Fruit fly (Drosophila melanogaster) whole organism: ENCODE data around the gene CG14971.
A peak's percentile ranks its signal among the peaks of the same experiment; 100 is the strongest.

ENCODE experiments used
- CG8478 ChIP-seq: fragments of >200 bp; optimal IDR thresholded peaks from 2 replicates; lab custom pipeline; 2018; ENCODE audit warnings: inconsistent platforms
- Dll ChIP-seq: fragments of >200 bp; optimal IDR thresholded peaks from 2 replicates; lab custom pipeline; 2017
- EcR ChIP-seq, 2 experiments: fragments of >200 bp; optimal IDR thresholded peaks; 2 replicates each; lab custom pipeline; 2017; ENCODE audit warnings: missing biosample characterization in 2 of 2, missing genetic modification characterization in 2 of 2, missing genetic modification reagents in 2 of 2
- pan ChIP-seq: fragments of >200 bp; optimal IDR thresholded peaks from 2 replicates; lab custom pipeline; 2017
- psq ChIP-seq: fragments of >200 bp; optimal IDR thresholded peaks from 2 replicates; lab custom pipeline; 2017
- usp ChIP-seq: fragments of >200 bp; optimal IDR thresholded peaks from 2 replicates; lab custom pipeline; 2017; ENCODE audit warnings: missing biosample characterization, missing genetic modification characterization, mixed read lengths

The CG14971 gene

dm6 chr3L:3441763-3442673, 29.1 kb downstream of the CG14971 start:
- TF ChIP-seq Dll (lab: Kevin White, UChicago) (no peak), usp (GFP tag; lab: Kevin White, UChicago) (no peak), CG8478 (lab: Kevin White, UChicago) (no peak), EcR (GFP tag; optimal IDR thresholded peaks at IDR 0.05; lab: Kevin White, UChicago) (no peak), pan (lab: Kevin White, UChicago) (no peak), psq (lab: Kevin White, UChicago) (no peak)

DNA sequence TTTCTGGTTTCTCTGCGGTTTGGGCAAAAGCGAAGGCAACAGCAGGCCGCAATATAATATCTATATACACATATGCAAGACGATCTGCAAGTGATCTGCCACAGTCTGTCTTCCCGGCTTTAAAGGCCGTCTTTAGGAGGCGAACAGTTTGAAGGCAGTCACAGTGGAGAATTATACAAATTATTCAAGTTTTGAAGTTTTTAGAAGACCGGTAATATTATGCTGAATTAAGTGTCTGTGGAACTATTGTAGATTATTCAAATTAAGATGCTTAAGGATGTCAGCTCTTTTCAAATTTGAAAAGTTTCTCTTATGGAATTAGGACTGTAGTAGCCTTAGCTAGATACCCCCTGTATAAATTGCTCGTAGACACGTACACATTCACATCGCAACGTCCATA, 31.0 kb downstream of the CG14971 start:
- no peak for TF ChIP-seq CG8478 (lab: Kevin White, UChicago)
- no peak for TF ChIP-seq EcR (GFP tag; optimal IDR thresholded peaks at IDR 0.05; lab: Kevin White, UChicago)
- no peak for TF ChIP-seq Dll (lab: Kevin White, UChicago)

- no peak for TF ChIP-seq CG8478 (lab: Kevin White, UChicago)
- no peak for TF ChIP-seq Dll (lab: Kevin White, UChicago)
- TF ChIP-seq usp (GFP tag; lab: Kevin White, UChicago), result no peak
These were observed 31.5 kb downstream of the CG14971 start for dm6 chr3L:3439598-3439997.

- TF ChIP-seq CG8478 (lab: Kevin White, UChicago) (no peak), pan (lab: Kevin White, UChicago) (no peak), psq (lab: Kevin White, UChicago) (no peak), Dll (lab: Kevin White, UChicago) (no peak), EcR (GFP tag; optimal IDR thresholded peaks at IDR 0.05; lab: Kevin White, UChicago) (no peak), usp (GFP tag; lab: Kevin White, UChicago) (no peak)
These were observed 32.6 kb downstream of the CG14971 start for dm6 chr3L:3438473-3438872.

- no peak for TF ChIP-seq pan (lab: Kevin White, UChicago)
- no peak for TF ChIP-seq EcR (GFP tag; optimal IDR thresholded peaks at IDR 0.05; lab: Kevin White, UChicago)
- TF ChIP-seq CG8478 (lab: Kevin White, UChicago), result no peak
- no peak for TF ChIP-seq psq (lab: Kevin White, UChicago)
- no peak for TF ChIP-seq usp (GFP tag; lab: Kevin White, UChicago)
- TF ChIP-seq Dll (lab: Kevin White, UChicago), result no peak
These were observed 33.3 kb downstream of the CG14971 start for dm6 chr3L:3437664-3438368.

- TF ChIP-seq usp (GFP tag; lab: Kevin White, UChicago), result no peak
These were observed 34.1 kb downstream of the CG14971 start for dm6 chr3L:3436838-3437663.

DNA sequence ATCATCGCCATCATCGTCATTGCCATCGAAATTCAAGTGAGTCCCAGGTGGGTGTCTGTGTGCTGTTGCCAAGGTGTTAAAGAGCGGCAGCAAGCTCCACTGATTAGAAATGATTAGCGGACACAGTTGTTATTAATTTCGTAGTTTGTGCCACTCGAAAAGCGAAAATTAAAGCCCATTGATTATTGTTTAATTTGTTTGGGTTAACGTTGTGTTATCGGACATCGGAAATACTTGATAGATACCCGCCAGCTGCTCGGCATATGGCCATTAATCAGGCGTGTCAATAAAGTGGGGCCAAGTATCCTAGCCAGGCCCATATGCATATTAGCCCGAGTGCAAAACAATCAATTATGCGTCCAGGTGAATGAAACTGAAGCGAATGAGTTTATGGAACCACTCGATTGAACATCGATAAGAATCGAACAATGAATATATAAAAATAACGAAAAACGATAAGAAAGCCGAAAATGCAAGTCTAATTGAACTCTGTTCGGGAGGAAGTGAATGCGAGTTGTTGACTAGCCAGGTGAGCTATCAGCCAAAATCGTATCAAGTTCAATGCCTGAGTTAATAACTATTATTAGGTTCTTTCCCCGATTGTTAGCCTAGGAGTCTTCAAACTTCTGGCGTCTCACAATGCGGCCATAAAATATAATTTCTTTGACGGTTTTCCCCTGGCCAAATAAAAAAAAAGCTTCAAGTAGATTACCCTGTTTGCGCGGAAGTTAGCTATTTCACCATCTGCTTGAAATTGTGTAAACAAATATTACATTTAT, 35.4 kb downstream of the CG14971 start:
- no peak for TF ChIP-seq Dll (lab: Kevin White, UChicago)
- TF ChIP-seq pan (lab: Kevin White, UChicago), result no peak
- TF ChIP-seq psq (lab: Kevin White, UChicago), result no peak
- TF ChIP-seq CG8478 (lab: Kevin White, UChicago), result no peak
- no peak for TF ChIP-seq EcR (GFP tag; optimal IDR thresholded peaks at IDR 0.05; lab: Kevin White, UChicago)
- no peak for TF ChIP-seq usp (GFP tag; lab: Kevin White, UChicago)

DNA sequence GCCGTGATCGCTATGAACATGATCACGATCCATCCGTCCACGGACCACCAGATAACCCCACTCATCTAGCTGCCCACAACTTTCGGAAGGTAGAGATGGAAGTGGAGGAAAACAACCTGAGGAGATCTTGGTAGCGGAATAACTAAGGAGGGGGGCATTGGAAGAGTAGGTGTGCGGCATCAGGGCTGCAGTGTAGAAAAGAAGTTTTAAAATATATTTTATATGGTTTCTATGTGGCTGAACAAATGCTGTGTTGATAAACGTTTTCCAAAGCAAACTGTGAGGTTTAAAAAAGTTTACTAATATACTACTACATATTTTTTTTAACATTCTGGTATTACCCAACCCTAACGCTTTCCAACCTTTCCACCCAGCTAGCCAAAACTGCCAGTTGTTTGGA, 36.2 kb downstream of the CG14971 start:
- TF ChIP-seq psq (lab: Kevin White, UChicago), result no peak
- TF ChIP-seq usp (GFP tag; lab: Kevin White, UChicago), result no peak
- no peak for TF ChIP-seq CG8478 (lab: Kevin White, UChicago)
- no peak for TF ChIP-seq Dll (lab: Kevin White, UChicago)
- no peak for TF ChIP-seq pan (lab: Kevin White, UChicago)
- no peak for TF ChIP-seq EcR (GFP tag; optimal IDR thresholded peaks at IDR 0.05; lab: Kevin White, UChicago)

dm6 chr3L:3433955-3434354, 37.2 kb downstream of the CG14971 start:
- no peak for TF ChIP-seq EcR (GFP tag; optimal IDR thresholded peaks at IDR 0.05; lab: Kevin White, UChicago)

DNA sequence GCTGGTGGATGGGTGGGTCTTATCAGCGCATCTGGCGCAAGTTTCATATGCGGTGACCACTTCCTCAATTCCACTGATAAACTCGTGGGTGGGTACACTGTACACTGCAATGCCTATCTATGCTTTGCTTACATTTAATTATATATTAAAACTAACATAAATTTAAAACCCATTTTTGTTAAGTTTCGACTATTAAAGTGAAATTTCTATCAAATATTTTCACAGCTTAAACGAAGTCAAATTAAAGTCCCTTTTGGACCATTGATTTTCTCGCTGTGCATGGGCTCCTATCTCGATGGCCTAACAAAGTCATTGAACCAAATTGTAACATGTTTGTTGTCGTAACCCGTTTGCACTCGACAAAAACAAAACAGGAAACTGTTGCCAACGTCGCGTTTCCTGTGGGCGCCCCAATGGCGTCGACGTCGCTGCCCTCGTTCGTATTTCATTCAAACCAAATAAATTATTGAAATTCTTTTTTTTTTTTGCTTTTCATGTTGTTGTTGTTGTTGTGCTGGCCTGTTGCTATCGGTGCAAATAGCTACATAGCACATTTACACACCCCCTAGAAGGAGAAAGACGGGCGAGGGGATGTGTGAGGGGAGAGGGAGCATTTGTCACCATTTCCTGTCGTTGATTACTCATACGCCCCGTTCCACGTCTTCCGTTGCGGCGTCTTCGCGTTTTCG, 38.3 kb downstream of the CG14971 start:
- no peak for TF ChIP-seq psq (lab: Kevin White, UChicago)
- TF ChIP-seq usp (GFP tag; lab: Kevin White, UChicago), result no peak
- peak in 1 of 2 experiments; percentile 29 for TF ChIP-seq EcR (GFP tag; optimal IDR thresholded peaks at IDR 0.05; lab: Kevin White, UChicago)
- no peak for TF ChIP-seq CG8478 (lab: Kevin White, UChicago)
- TF ChIP-seq Dll (lab: Kevin White, UChicago), result no peak
- no peak for TF ChIP-seq pan (lab: Kevin White, UChicago)
